Fruit fly (Drosophila melanogaster): ENCODE data around the gene CG16719.

DNA sequence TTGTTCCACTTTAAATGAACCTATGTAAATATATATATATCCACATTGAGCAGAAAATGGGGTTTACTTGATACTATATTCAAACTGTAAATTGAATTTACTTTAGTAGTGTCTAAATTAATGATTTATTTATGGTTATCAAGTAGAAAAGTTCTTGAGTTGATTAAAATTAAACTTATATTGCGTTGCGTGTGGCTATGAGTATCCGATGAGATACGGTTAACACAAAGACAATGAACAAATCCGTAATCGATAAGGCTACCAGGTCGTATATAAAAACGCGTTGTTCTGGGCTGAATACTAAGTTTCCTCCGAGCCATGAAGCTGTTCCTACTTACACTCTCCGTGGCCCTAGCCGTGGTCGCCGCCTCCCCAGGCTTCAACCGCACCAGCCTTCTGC lies 46.0 kb upstream of the CG16719 start, which contains the start of gene CG18179:
- TF ChIP-seq net (GFP tag; optimal IDR thresholded peaks at IDR 0.05) = no peak
- peak; percentile 16 for TF ChIP-seq svp (GFP tag)
- no peak for TF ChIP-seq topi (GFP tag; optimal IDR thresholded peaks at IDR 0.05)
- TF ChIP-seq CG31627 (GFP tag; optimal IDR thresholded peaks at IDR 0.05) = no peak
- TF ChIP-seq CG11294 (GFP tag; IDR thresholded peaks at IDR 0.05) = no peak
- TF ChIP-seq OdsH (GFP tag; optimal IDR thresholded peaks at IDR 0.05) = no peak
- TF ChIP-seq Ets21C (GFP tag; optimal IDR thresholded peaks at IDR 0.05) = no peak
- no peak for TF ChIP-seq esn (GFP tag; optimal IDR thresholded peaks at IDR 0.05)
- TF ChIP-seq Eip93F (GFP tag; optimal IDR thresholded peaks at IDR 0.05) = no peak
- TF ChIP-seq CG8119 (GFP tag; IDR thresholded peaks at IDR 0.05) = no peak
- TF ChIP-seq dac (GFP tag; optimal IDR thresholded peaks at IDR 0.05) = no peak
